Worm (Caenorhabditis elegans) whole organism, L4 larva: Measurements from ENCODE around the gene bckd-1A.
A peak's percentile ranks its signal among the peaks of the same experiment; 100 is the strongest.

Source experiments
- D1046.2 ChIP-seq: fragments of 200-800 bp; sonication (Bioruptor generic); IDR thresholded peaks from 2 replicates; pipeline ENCODE4 v1.3.6; 2022; ENCODE audit warnings: missing genetic modification characterization, missing compliant biosample characterization
- F37D6.2 ChIP-seq: sonication (generic microtip); optimal IDR thresholded peaks from 2 replicates; lab custom pipeline; 2016; ENCODE audit warnings: mild to moderate bottlenecking, missing genetic modification characterization, missing compliant biosample characterization
- R02D3.7 ChIP-seq: fragments of 150-350 bp; sonication (generic microtip); optimal IDR thresholded peaks from 3 replicates; lab custom pipeline; 2014; ENCODE audit warnings: missing biosample characterization, missing genetic modification characterization
- T20F7.1 ChIP-seq: fragments of 200-800 bp; sonication (Bioruptor generic); optimal IDR thresholded peaks from 2 replicates; lab custom pipeline; 2018; ENCODE audit warnings: mild to moderate bottlenecking, missing genetic modification characterization, missing compliant biosample characterization
- T26A8.4 ChIP-seq: fragments of 200-800 bp; sonication (Bioruptor generic); IDR thresholded peaks from 2 replicates; pipeline ENCODE4 v1.3.6; 2022; ENCODE audit warnings: missing genetic modification characterization, missing compliant biosample characterization
- ZK546.5 ChIP-seq, 2 experiments: sonication (generic microtip); optimal IDR thresholded peaks; 2 replicates each; lab custom pipeline; 2017; ENCODE audit warnings: missing biosample characterization in 2 of 2, missing genetic modification characterization in 2 of 2
- aha-1 ChIP-seq: fragments of 150-350 bp; peaks from one replicate; lab custom pipeline; 2014; ENCODE audit warnings: missing biosample characterization, missing genetic modification characterization
- ama-1 ChIP-seq: fragments of 150-350 bp; optimal IDR thresholded peaks from 2 replicates; lab custom pipeline; 2014; ENCODE audit warnings: inconsistent platforms, mixed read lengths
- arid-1 ChIP-seq: fragments of 200-800 bp; sonication (Bioruptor generic); conservative IDR thresholded peaks from 2 replicates; pipeline ENCODE4 v1.3.6; 2022; ENCODE audit warnings: missing genetic modification reagents, missing genetic modification characterization, missing compliant biosample characterization
- ceh-28 ChIP-seq: fragments of 150-350 bp; optimal IDR thresholded peaks from 2 replicates; lab custom pipeline; 2014; ENCODE audit warnings: missing biosample characterization, missing genetic modification reagents, missing genetic modification characterization
- ceh-32 ChIP-seq: sonication (generic microtip); optimal IDR thresholded peaks from 2 replicates; lab custom pipeline; 2016; ENCODE audit warnings: mild to moderate bottlenecking, missing genetic modification characterization, missing compliant biosample characterization; ENCODE audit not compliant: poor library complexity
- ces-1 ChIP-seq: fragments of 150-350 bp; sonication (generic microtip); optimal IDR thresholded peaks from 4 replicates; lab custom pipeline; 2014; ENCODE audit warnings: missing biosample characterization, missing genetic modification reagents, missing genetic modification characterization
- cey-2 ChIP-seq: sonication (generic microtip); optimal IDR thresholded peaks from 3 replicates; lab custom pipeline; 2017; ENCODE audit warnings: missing genetic modification characterization, mild to moderate bottlenecking, missing compliant biosample characterization, antibody characterized with exemption, borderline replicate concordance; ENCODE audit not compliant: insufficient read depth
- ctbp-1 ChIP-seq: fragments of 200-800 bp; sonication (Bioruptor generic); IDR thresholded peaks from 2 replicates; pipeline ENCODE4 v1.3.6; 2022; ENCODE audit warnings: missing genetic modification reagents, missing genetic modification characterization, missing compliant biosample characterization
- daf-12 ChIP-seq: fragments of 150-350 bp; optimal IDR thresholded peaks from 2 replicates; lab custom pipeline; 2014; ENCODE audit warnings: missing biosample characterization, missing genetic modification reagents, missing genetic modification characterization
- daf-16 ChIP-seq, 3 experiments: sonication (generic microtip); optimal IDR thresholded peaks; 2 replicates each; lab custom pipeline; 2016 to 2017; ENCODE audit warnings: missing genetic modification characterization in 3 of 3, missing genetic modification reagents in 3 of 3, mild to moderate bottlenecking in 2 of 3, missing compliant biosample characterization in 2 of 3, missing biosample characterization in 1 of 3, moderate library complexity in 1 of 3
- daf-19 ChIP-seq: fragments of 200-800 bp; sonication (Bioruptor generic); conservative IDR thresholded peaks from 2 replicates; pipeline ENCODE4 v1.3.6; 2022; ENCODE audit warnings: missing genetic modification characterization, missing compliant biosample characterization
- dmd-6 ChIP-seq: fragments of 200-800 bp; sonication (Bioruptor generic); IDR thresholded peaks from 2 replicates; pipeline ENCODE4 v1.3.6; 2022; ENCODE audit warnings: missing genetic modification reagents, missing genetic modification characterization, missing compliant biosample characterization
- dmd-8 ChIP-seq: fragments of 200-800 bp; sonication (Bioruptor generic); IDR thresholded peaks from 2 replicates; pipeline ENCODE4 v1.3.6; 2022; ENCODE audit warnings: missing genetic modification characterization, missing compliant biosample characterization
- dpl-1 ChIP-seq: fragments of 150-350 bp; optimal IDR thresholded peaks from 2 replicates; lab custom pipeline; 2014; ENCODE audit warnings: missing biosample characterization, missing genetic modification reagents, missing genetic modification characterization
- duxl-1 ChIP-seq: sonication (generic microtip); optimal IDR thresholded peaks from 2 replicates; lab custom pipeline; 2016; ENCODE audit warnings: mild to moderate bottlenecking, missing genetic modification characterization, moderate library complexity, missing compliant biosample characterization; ENCODE audit not compliant: poor library complexity
- dve-1 ChIP-seq: sonication (generic microtip); optimal IDR thresholded peaks from 2 replicates; lab custom pipeline; 2017; ENCODE audit warnings: antibody characterized with exemption, mild to moderate bottlenecking, missing genetic modification characterization, missing compliant biosample characterization; ENCODE audit not compliant: insufficient read depth
- fos-1 ChIP-seq: fragments of 150-350 bp; optimal IDR thresholded peaks from 2 replicates; lab custom pipeline; 2014; ENCODE audit warnings: missing biosample characterization, missing genetic modification characterization
- gei-8 ChIP-seq: fragments of 200-800 bp; sonication (Bioruptor generic); optimal IDR thresholded peaks from 2 replicates; lab custom pipeline; 2018; ENCODE audit warnings: mild to moderate bottlenecking, missing genetic modification characterization, missing compliant biosample characterization
- hlh-11 ChIP-seq: fragments of 200-800 bp; sonication (Bioruptor generic); optimal IDR thresholded peaks from 2 replicates; lab custom pipeline; 2018; ENCODE audit warnings: mild to moderate bottlenecking, missing genetic modification characterization, missing compliant biosample characterization
- hlh-30 ChIP-seq: sonication (generic microtip); optimal IDR thresholded peaks from 2 replicates; lab custom pipeline; 2017; ENCODE audit warnings: antibody characterized with exemption, mild to moderate bottlenecking, missing genetic modification characterization, missing compliant biosample characterization; ENCODE audit not compliant: insufficient read depth
- hmg-1.1 ChIP-seq: fragments of 200-800 bp; sonication (Bioruptor generic); IDR thresholded peaks from 2 replicates; pipeline ENCODE4 v1.3.6; 2022; ENCODE audit warnings: missing genetic modification reagents, missing genetic modification characterization, missing compliant biosample characterization
- jun-1 ChIP-seq: fragments of 150-350 bp; optimal IDR thresholded peaks from 2 replicates; lab custom pipeline; 2014; ENCODE audit warnings: missing biosample characterization, missing genetic modification reagents, missing genetic modification characterization
- lim-7 ChIP-seq: fragments of 200-800 bp; sonication (Bioruptor generic); IDR thresholded peaks from 2 replicates; pipeline ENCODE4 v1.3.6; 2022; ENCODE audit warnings: missing genetic modification characterization, missing compliant biosample characterization
- lin-1 ChIP-seq: fragments of 200-800 bp; sonication (Bioruptor generic); IDR thresholded peaks from 2 replicates; pipeline ENCODE4 v1.3.6; 2022; ENCODE audit warnings: missing genetic modification reagents, missing genetic modification characterization, missing compliant biosample characterization
- lsy-2 ChIP-seq, 2 experiments: fragments of 150-350 bp in 1 of 2; sonication (generic microtip) in 1 of 2; optimal IDR thresholded peaks; 2 replicates each; lab custom pipeline; 2014 to 2017; ENCODE audit warnings: missing biosample characterization in 2 of 2, missing genetic modification characterization in 2 of 2
- madf-9 ChIP-seq: fragments of 200-800 bp; sonication (Bioruptor generic); conservative IDR thresholded peaks from 2 replicates; pipeline ENCODE4 v1.3.6; 2022; ENCODE audit warnings: missing genetic modification reagents, missing genetic modification characterization, missing compliant biosample characterization
- mdl-1 ChIP-seq, 2 experiments: fragments of 150-350 bp in 1 of 2; sonication (generic microtip) in 1 of 2; optimal IDR thresholded peaks; 2 replicates each; lab custom pipeline; 2014 to 2017; ENCODE audit warnings: missing biosample characterization in 2 of 2, missing genetic modification characterization in 2 of 2
- mep-1 ChIP-seq: fragments of 150-350 bp; sonication (generic microtip); optimal IDR thresholded peaks from 3 replicates; lab custom pipeline; 2014; ENCODE audit warnings: missing biosample characterization, missing genetic modification characterization
- mes-2 ChIP-seq: sonication (generic microtip); optimal IDR thresholded peaks from 2 replicates; lab custom pipeline; 2016; ENCODE audit warnings: missing genotype, mild to moderate bottlenecking, missing genetic modification characterization, missing compliant biosample characterization; ENCODE audit not compliant: poor library complexity, severe bottlenecking
- nhr-10 ChIP-seq: fragments of 150-350 bp; optimal IDR thresholded peaks from 2 replicates; lab custom pipeline; 2014; ENCODE audit warnings: missing biosample characterization, missing genetic modification characterization
- nhr-111 ChIP-seq: fragments of 200-800 bp; sonication (Bioruptor generic); optimal IDR thresholded peaks from 2 replicates; lab custom pipeline; 2018; ENCODE audit warnings: mild to moderate bottlenecking, missing genetic modification characterization, missing compliant biosample characterization
- nhr-28 ChIP-seq: fragments of 150-350 bp; optimal IDR thresholded peaks from 2 replicates; lab custom pipeline; 2014; ENCODE audit warnings: missing biosample characterization, missing genetic modification characterization
- nhr-41 ChIP-seq: fragments of 200-800 bp; sonication (Bioruptor generic); IDR thresholded peaks from 2 replicates; pipeline ENCODE4 v1.3.6; 2022; ENCODE audit warnings: missing genetic modification reagents, missing genetic modification characterization, missing compliant biosample characterization
- nhr-6 ChIP-seq: fragments of 150-350 bp; optimal IDR thresholded peaks from 2 replicates; lab custom pipeline; 2014; ENCODE audit warnings: missing biosample characterization, missing genetic modification characterization
- pha-4 ChIP-seq, 2 experiments: fragments of 150-350 bp in 1 of 2; fragments of 200-800 bp in 1 of 2; sonication (Bioruptor generic) in 1 of 2; IDR thresholded peaks in 1 of 2; optimal IDR thresholded peaks in 1 of 2; 2 replicates each; pipeline versions ENCODE4 v1.3.6 to Lab custom; 2014 to 2022; ENCODE audit warnings: missing genetic modification characterization in 2 of 2, missing genetic modification reagents in 2 of 2, missing biosample characterization in 1 of 2, missing compliant biosample characterization in 1 of 2
- snpc-4 ChIP-seq: fragments of 150-350 bp; optimal IDR thresholded peaks from 2 replicates; lab custom pipeline; 2014; ENCODE audit warnings: missing biosample characterization, missing genetic modification characterization
- tra-1 ChIP-seq: fragments of 200-800 bp; sonication (Bioruptor generic); IDR thresholded peaks from 2 replicates; pipeline ENCODE4 v1.3.6; 2022; ENCODE audit warnings: missing genetic modification reagents, missing genetic modification characterization, missing compliant biosample characterization
- unc-130 ChIP-seq: sonication (generic microtip); optimal IDR thresholded peaks from 2 replicates; lab custom pipeline; 2016; ENCODE audit warnings: missing genetic modification reagents, missing genetic modification characterization, missing compliant biosample characterization
- unc-39 ChIP-seq: sonication (generic microtip); optimal IDR thresholded peaks from 2 replicates; lab custom pipeline; 2017; ENCODE audit warnings: missing biosample characterization, missing genetic modification characterization
- zip-11 ChIP-seq: fragments of 200-800 bp; sonication (Bioruptor generic); IDR thresholded peaks from 2 replicates; pipeline ENCODE4 v1.3.6; 2022; ENCODE audit warnings: missing genetic modification characterization, missing compliant biosample characterization
- zip-2 ChIP-seq: fragments of 150-350 bp; optimal IDR thresholded peaks from 2 replicates; lab custom pipeline; 2014; ENCODE audit warnings: missing biosample characterization, missing genetic modification characterization
- ztf-7 ChIP-seq: fragments of 150-350 bp; optimal IDR thresholded peaks from 2 replicates; lab custom pipeline; 2014; ENCODE audit warnings: missing biosample characterization, missing genetic modification characterization

The bckd-1A gene

ce11 chrIII:12919882-12920281, 52.4 kb downstream of the bckd-1A start:
- TF ChIP-seq mep-1 (peak; percentile 56), F37D6.2 (tag; lab: Kevin White, UChicago) (no peak), D1046.2 (GFP tag; lab: Robert Waterston, UW) (no peak), T26A8.4 (GFP tag; lab: Robert Waterston, UW) (peak; percentile 53; the same call in 1 of the 2 replicates), daf-12 (tag; lab: Kevin White, UChicago) (no peak), unc-130 (GFP tag; lab: Kevin White, UChicago) (no peak), ama-1 (lab: Kevin White, UChicago) (peak; percentile 6), lsy-2 (tag; optimal IDR thresholded peaks at IDR 0.05; lab: Kevin White, UChicago) (peak in 1 of 2 experiments; percentile 43), jun-1 (peak; percentile 23), nhr-28 (tag; lab: Kevin White, UChicago) (peak; percentile 38), nhr-6 (tag; lab: Kevin White, UChicago) (peak; percentile 86), mdl-1 (tag; optimal IDR thresholded peaks at IDR 0.05; lab: Kevin White, UChicago) (no peak), dpl-1 (GFP tag; lab: Kevin White, UChicago) (peak; percentile 6), unc-39 (no peak), zip-2 (tag; lab: Kevin White, UChicago) (no peak), gei-8 (GFP tag; lab: Kevin White, UChicago) (no peak), ctbp-1 (GFP tag; lab: Robert Waterston, UW) (no peak), madf-9 (no peak), lin-1 (GFP tag; lab: Robert Waterston, UW) (no peak), ztf-7 (tag; lab: Kevin White, UChicago) (peak; percentile 61), hmg-1.1 (no peak), T20F7.1 (GFP tag; lab: Kevin White, UChicago) (no peak), ceh-28 (tag; lab: Kevin White, UChicago) (peak; percentile 11), hlh-11 (tag; lab: Kevin White, UChicago) (peak; percentile 68), duxl-1 (tag; lab: Kevin White, UChicago) (peak; percentile 20), daf-16 (GFP tag; optimal IDR thresholded peaks at IDR 0.05; lab: Kevin White, UChicago) (no peak), daf-16 (tag; optimal IDR thresholded peaks at IDR 0.05; lab: Kevin White, UChicago) (peak; percentile 82), dve-1 (tag; lab: Kevin White, UChicago) (peak; percentile 79), daf-19 (GFP tag; lab: Robert Waterston, UW) (no peak), mes-2 (tag; lab: Kevin White, UChicago) (peak; percentile 60), pha-4 (GFP tag; IDR thresholded peaks at IDR 0.05; lab: Robert Waterston, UW) (no peak), pha-4 (tag; optimal IDR thresholded peaks at IDR 0.05; lab: Kevin White, UChicago) (peak; percentile 75), dmd-6 (GFP tag; lab: Robert Waterston, UW) (peak; percentile 30; the same call in 1 of the 2 replicates), ces-1 (GFP tag; lab: Kevin White, UChicago) (no peak), dmd-8 (GFP tag; lab: Robert Waterston, UW) (no peak), hlh-30 (tag; lab: Kevin White, UChicago) (peak; percentile 52), snpc-4 (no peak), nhr-41 (GFP tag; lab: Robert Waterston, UW) (no peak)

DNA sequence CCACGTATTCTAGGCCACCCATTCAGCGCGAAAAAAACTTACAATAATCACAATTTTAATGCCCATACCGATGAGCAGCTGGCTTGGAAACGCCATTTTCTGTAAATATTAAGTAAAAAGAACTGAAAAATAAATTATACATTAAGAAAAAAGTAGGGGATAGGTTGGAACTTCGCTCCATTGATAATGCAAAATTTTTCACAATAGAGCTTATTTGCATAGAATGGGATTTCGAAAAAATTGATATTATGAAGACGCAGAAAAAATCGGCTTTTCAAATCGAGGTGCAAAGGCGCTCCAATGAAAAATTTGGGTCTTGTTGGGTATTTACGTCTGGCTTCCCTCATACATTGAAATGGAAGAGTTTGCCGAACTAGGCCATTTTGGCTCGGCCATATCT, 53.7 kb downstream of the bckd-1A start, which contains the start of gene Y37D8A.16:
Gene Y37D8A.16 (minus strand): TSS at position 101 of the 400 bp plus-strand sequence.
- TF ChIP-seq daf-12 (tag; lab: Kevin White, UChicago) (no peak), ceh-32 (no peak), lim-7 (GFP tag; lab: Robert Waterston, UW) (no peak), nhr-10 (tag; lab: Kevin White, UChicago) (no peak), nhr-111 (GFP tag; lab: Kevin White, UChicago) (no peak), zip-11 (no peak), daf-16 (GFP tag; optimal IDR thresholded peaks at IDR 0.05; lab: Kevin White, UChicago) (no peak), daf-16 (tag; optimal IDR thresholded peaks at IDR 0.05; lab: Kevin White, UChicago) (no peak), aha-1 (tag; lab: Kevin White, UChicago) (no peak), nhr-28 (tag; lab: Kevin White, UChicago) (no peak), arid-1 (no peak), tra-1 (GFP tag; lab: Robert Waterston, UW) (no peak), gei-8 (GFP tag; lab: Kevin White, UChicago) (no peak), pha-4 (GFP tag; IDR thresholded peaks at IDR 0.05; lab: Robert Waterston, UW) (no peak), pha-4 (tag; optimal IDR thresholded peaks at IDR 0.05; lab: Kevin White, UChicago) (no peak), R02D3.7 (tag; lab: Kevin White, UChicago) (no peak), ZK546.5 (tag; optimal IDR thresholded peaks at IDR 0.05; lab: Kevin White, UChicago) (no peak), cey-2 (tag; lab: Kevin White, UChicago) (no peak), fos-1 (tag; lab: Kevin White, UChicago) (no peak)
